Worm (Caenorhabditis elegans) whole organism, early embryonic: ENCODE data around the gene F11D5.6.

Experiments used
- F13C5.2 ChIP-seq: sonication (generic microtip); optimal IDR thresholded peaks from 2 replicates; lab custom pipeline; 2017; ENCODE audit warnings: mild to moderate bottlenecking, missing genetic modification characterization, inconsistent platforms, missing compliant biosample characterization
- aly-1 ChIP-seq: sonication (generic microtip); optimal IDR thresholded peaks from 2 replicates; lab custom pipeline; 2016; ENCODE audit warnings: missing genetic modification characterization, missing compliant biosample characterization
- ama-1 ChIP-seq: fragments of 150-350 bp; optimal IDR thresholded peaks from 2 replicates; lab custom pipeline; 2014
- ceh-13 ChIP-seq: fragments of 200-800 bp; sonication (Bioruptor generic); optimal IDR thresholded peaks from 2 replicates; lab custom pipeline; 2018; ENCODE audit warnings: mild to moderate bottlenecking, missing genetic modification characterization, missing compliant biosample characterization
- hmg-4 ChIP-seq: fragments of 200-800 bp; sonication (Bioruptor generic); optimal IDR thresholded peaks from 2 replicates; lab custom pipeline; 2018; ENCODE audit warnings: mild to moderate bottlenecking, missing genetic modification characterization, missing compliant biosample characterization
- scrt-1 ChIP-seq: fragments of 200-800 bp; sonication (Bioruptor generic); IDR thresholded peaks from 2 replicates; pipeline ENCODE4 v1.3.6; 2022; ENCODE audit warnings: missing genetic modification characterization, missing compliant biosample characterization
- sea-1 ChIP-seq: fragments of 200-800 bp; sonication (Bioruptor generic); conservative IDR thresholded peaks from 2 replicates; pipeline ENCODE4 v1.3.6; 2022; ENCODE audit warnings: missing genetic modification characterization, missing compliant biosample characterization
- tbx-11 ChIP-seq: fragments of 200-800 bp; sonication (Bioruptor generic); IDR thresholded peaks from 2 replicates; pipeline ENCODE4 v1.3.6; 2022; ENCODE audit warnings: missing genetic modification characterization, missing compliant biosample characterization

ce11 chrX:3347904-3348441 is 21.9 kb upstream of the F11D5.6 start, which contains the start of gene ZK816.3:
- TF ChIP-seq scrt-1 (GFP tag; lab: Robert Waterston, UW) = peak; percentile 91
- peak; percentile 90 for TF ChIP-seq sea-1 (GFP tag; lab: Robert Waterston, UW)
- peak; percentile 89 for TF ChIP-seq tbx-11 (GFP tag; lab: Robert Waterston, UW)
- TF ChIP-seq ceh-13 = peak; percentile 68
- TF ChIP-seq ama-1 = no peak
- TF ChIP-seq aly-1 = peak; percentile 82
- peak; percentile 83 for TF ChIP-seq hmg-4 (GFP tag; lab: Kevin White, UChicago)
- peak; percentile 74 for TF ChIP-seq F13C5.2 (tag; lab: Kevin White, UChicago)
